Fruit fly (Drosophila melanogaster) whole organism, pupa: ENCODE results near the gene Pi4KIIIalpha.
A peak's percentile ranks its signal among the peaks of the same experiment; 100 is the strongest.

Experiments used
- CG10348 ChIP-seq: fragments of 200-800 bp; sonication (Bioruptor generic); IDR thresholded peaks from 2 replicates; pipeline ENCODE4 v1.3.6; 2022; ENCODE audit warnings: missing biosample characterization, missing genetic modification characterization
- CG12605 ChIP-seq: fragments of 200-800 bp; sonication (Bioruptor generic); IDR thresholded peaks from 2 replicates; pipeline ENCODE4 v1.3.6; 2022; ENCODE audit warnings: missing biosample characterization, missing genetic modification characterization
- CG13204 ChIP-seq: fragments of 200-800 bp; sonication (Bioruptor generic); optimal IDR thresholded peaks from 2 replicates; lab custom pipeline; 2018; ENCODE audit warnings: missing biosample characterization, mild to moderate bottlenecking, missing genetic modification characterization, moderate library complexity
- CG14655 ChIP-seq: fragments of 200-800 bp; sonication (Bioruptor generic); optimal IDR thresholded peaks from 3 replicates; lab custom pipeline; 2017; ENCODE audit warnings: mild to moderate bottlenecking, missing biosample characterization, missing genetic modification reagents, missing genetic modification characterization
- CG15710 ChIP-seq: fragments of 200-800 bp; sonication (Bioruptor generic); optimal IDR thresholded peaks from 2 replicates; lab custom pipeline; 2018; ENCODE audit warnings: missing biosample characterization, mild to moderate bottlenecking, missing genetic modification characterization, moderate library complexity
- CG17806 ChIP-seq: fragments of 200-800 bp; sonication (Bioruptor generic); optimal IDR thresholded peaks from 2 replicates; lab custom pipeline; 2018; ENCODE audit warnings: missing biosample characterization, mild to moderate bottlenecking, missing genetic modification characterization, moderate library complexity
- CG32121 ChIP-seq: fragments of 200-800 bp; sonication (Bioruptor generic); IDR thresholded peaks from 2 replicates; pipeline ENCODE4 v1.3.6; 2022; ENCODE audit warnings: missing biosample characterization, missing genetic modification characterization
- CG34367 ChIP-seq: fragments of 200-800 bp; sonication (Bioruptor generic); optimal IDR thresholded peaks from 2 replicates; lab custom pipeline; 2018; ENCODE audit warnings: missing biosample characterization, mild to moderate bottlenecking, missing genetic modification characterization
- CG4496 ChIP-seq: fragments of 200-800 bp; sonication (Bioruptor generic); IDR thresholded peaks from 3 replicates; pipeline ENCODE4 v1.3.6; 2022; ENCODE audit warnings: missing biosample characterization, missing genetic modification characterization
- CG8159 ChIP-seq: fragments of 200-800 bp; sonication (Bioruptor generic); optimal IDR thresholded peaks from 3 replicates; lab custom pipeline; 2018; ENCODE audit warnings: missing biosample characterization, mild to moderate bottlenecking, missing genetic modification characterization, moderate library complexity
- CG8301 ChIP-seq: fragments of 200-800 bp; sonication (Bioruptor generic); optimal IDR thresholded peaks from 2 replicates; lab custom pipeline; 2018; ENCODE audit warnings: missing biosample characterization, mild to moderate bottlenecking, missing genetic modification characterization
- CG9948 ChIP-seq: fragments of 200-800 bp; sonication (Bioruptor generic); optimal IDR thresholded peaks from 2 replicates; lab custom pipeline; 2018; ENCODE audit warnings: missing biosample characterization, mild to moderate bottlenecking, missing genetic modification characterization, moderate library complexity
- D1 ChIP-seq: fragments of 200-800 bp; sonication (Bioruptor generic); optimal IDR thresholded peaks from 2 replicates; lab custom pipeline; 2018; ENCODE audit warnings: missing biosample characterization, mild to moderate bottlenecking, missing genetic modification characterization, moderate library complexity
- EcR ChIP-seq: fragments of 200-800 bp; sonication (Bioruptor generic); optimal IDR thresholded peaks from 3 replicates; lab custom pipeline; 2019; ENCODE audit warnings: missing biosample characterization, missing genetic modification characterization, mild to moderate bottlenecking, moderate library complexity, missing genetic modification reagents
- Ets98B ChIP-seq: fragments of 200-800 bp; sonication (Bioruptor generic); IDR thresholded peaks from 2 replicates; pipeline ENCODE4 v1.3.6; 2022; ENCODE audit warnings: missing biosample characterization, missing genetic modification characterization
- Pif1A ChIP-seq: fragments of 200-800 bp; sonication (Bioruptor generic); optimal IDR thresholded peaks from 3 replicates; lab custom pipeline; 2016; ENCODE audit warnings: missing biosample characterization, missing genetic modification characterization
- Pif1B ChIP-seq: fragments of 200-800 bp; sonication (Bioruptor generic); optimal IDR thresholded peaks from 3 replicates; lab custom pipeline; 2016; ENCODE audit warnings: missing biosample characterization, missing genetic modification characterization
- Snoo ChIP-seq: fragments of 200-800 bp; sonication (Bioruptor generic); optimal IDR thresholded peaks from 3 replicates; lab custom pipeline; 2017; ENCODE audit warnings: missing biosample characterization, mild to moderate bottlenecking, missing genetic modification characterization, inconsistent platforms
- fd96Ca ChIP-seq: fragments of 200-800 bp; sonication (Bioruptor generic); IDR thresholded peaks from 3 replicates; pipeline ENCODE4 v1.3.6; 2022; ENCODE audit warnings: missing biosample characterization, missing genetic modification characterization
- gl ChIP-seq: fragments of 200-800 bp; sonication (Bioruptor generic); optimal IDR thresholded peaks from 2 replicates; lab custom pipeline; 2018; ENCODE audit warnings: missing biosample characterization, mild to moderate bottlenecking, missing genetic modification characterization
- rn ChIP-seq: fragments of 200-800 bp; sonication (Bioruptor generic); IDR thresholded peaks from 2 replicates; pipeline ENCODE4 v1.3.6; 2022; ENCODE audit warnings: missing biosample characterization, missing genetic modification characterization

Gene Pi4KIIIalpha

dm6 chrX:2647950-2648613 lies 23.5 kb downstream of the Pi4KIIIalpha start:
- TF ChIP-seq D1 (tag; lab: Kevin White, UChicago) = no peak
- peak; percentile 17 for TF ChIP-seq CG13204 (GFP tag; lab: Kevin White, UChicago)
- no peak for TF ChIP-seq Pif1B (GFP tag; lab: Kevin White, UChicago)
- 0 out of 2 replicates have a peak, but pooled peaks have one; percentile 38 for TF ChIP-seq CG10348 (GFP tag; lab: Robert Waterston, UW)
- peak; percentile 73; the same call in 2 of the 3 replicates for TF ChIP-seq fd96Ca (GFP tag; lab: Robert Waterston, UW)
- peak; percentile 38; the same call in 1 of the 2 replicates for TF ChIP-seq CG32121 (GFP tag; lab: Robert Waterston, UW)
- no peak for TF ChIP-seq EcR (GFP tag; lab: Kevin White, UChicago)
- no peak for TF ChIP-seq gl (tag; lab: Kevin White, UChicago)
- TF ChIP-seq CG4496 = peak; percentile 82
- peak; percentile 47 for TF ChIP-seq CG34367 (tag; lab: Kevin White, UChicago)
- TF ChIP-seq Ets98B = peak; percentile 34; the same call in 1 of the 2 replicates
- TF ChIP-seq CG15710 = peak; percentile 63
- TF ChIP-seq CG8159 (tag; lab: Kevin White, UChicago) = peak; percentile 36
- TF ChIP-seq rn (GFP tag; lab: Robert Waterston, UW) = no peak
- peak; percentile 58 for TF ChIP-seq CG9948
- peak; percentile 41 for TF ChIP-seq Pif1A (GFP tag; lab: Kevin White, UChicago)
- TF ChIP-seq CG14655 (GFP tag; lab: Kevin White, UChicago) = peak; percentile 70
- peak; percentile 61 for TF ChIP-seq CG8301 (tag; lab: Kevin White, UChicago)
- TF ChIP-seq CG12605 (GFP tag; lab: Robert Waterston, UW) = peak; percentile 68
- peak; percentile 51 for TF ChIP-seq Snoo (tag; lab: Kevin White, UChicago)
- peak; percentile 43 for TF ChIP-seq CG17806 (tag; lab: Kevin White, UChicago)

- TF ChIP-seq CG12605 (GFP tag; lab: Robert Waterston, UW) (no peak), CG9948 (no peak), Ets98B (no peak), CG13204 (GFP tag; lab: Kevin White, UChicago) (no peak), gl (tag; lab: Kevin White, UChicago) (no peak), CG8301 (tag; lab: Kevin White, UChicago) (no peak), Pif1A (GFP tag; lab: Kevin White, UChicago) (peak; percentile 10)
These were observed 24.4 kb downstream of the Pi4KIIIalpha start for dm6 chrX:2648959-2649358.

dm6 chrX:2651128-2651527 lies 26.5 kb downstream of the Pi4KIIIalpha start:
- TF ChIP-seq Pif1B (GFP tag; lab: Kevin White, UChicago) (no peak), CG15710 (no peak), CG17806 (tag; lab: Kevin White, UChicago) (no peak)

dm6 chrX:2652124-2652923 lies 27.7 kb downstream of the Pi4KIIIalpha start:
- TF ChIP-seq D1 (tag; lab: Kevin White, UChicago) = no peak
- TF ChIP-seq CG8301 (tag; lab: Kevin White, UChicago) = no peak
- TF ChIP-seq CG12605 (GFP tag; lab: Robert Waterston, UW) = peak; percentile 67
- no peak for TF ChIP-seq CG14655 (GFP tag; lab: Kevin White, UChicago)
- peak; percentile 76 for TF ChIP-seq EcR (GFP tag; lab: Kevin White, UChicago)
- no peak for TF ChIP-seq CG9948
- TF ChIP-seq rn (GFP tag; lab: Robert Waterston, UW) = peak; percentile 65; the same call in 1 of the 2 replicates
- TF ChIP-seq CG10348 (GFP tag; lab: Robert Waterston, UW) = no peak
- no peak for TF ChIP-seq gl (tag; lab: Kevin White, UChicago)
- TF ChIP-seq Pif1B (GFP tag; lab: Kevin White, UChicago) = no peak
- no peak for TF ChIP-seq Pif1A (GFP tag; lab: Kevin White, UChicago)
- TF ChIP-seq Snoo (tag; lab: Kevin White, UChicago) = no peak
- peak; percentile 71; the same call in 2 of the 3 replicates for TF ChIP-seq CG4496
- peak; percentile 32 for TF ChIP-seq CG13204 (GFP tag; lab: Kevin White, UChicago)
- peak; percentile 80 for TF ChIP-seq CG32121 (GFP tag; lab: Robert Waterston, UW)
- TF ChIP-seq fd96Ca (GFP tag; lab: Robert Waterston, UW) = peak; percentile 75
- TF ChIP-seq Ets98B = peak; percentile 67
- TF ChIP-seq CG15710 = no peak
- TF ChIP-seq CG17806 (tag; lab: Kevin White, UChicago) = no peak
- no peak for TF ChIP-seq CG34367 (tag; lab: Kevin White, UChicago)
- no peak for TF ChIP-seq CG8159 (tag; lab: Kevin White, UChicago)
- TF ChIP-seq, all 21 proteins: peak for 8

dm6 chrX:2653533-2654296 lies 29.1 kb downstream of the Pi4KIIIalpha start:
- TF ChIP-seq EcR (GFP tag; lab: Kevin White, UChicago) (no peak), Snoo (tag; lab: Kevin White, UChicago) (no peak), gl (tag; lab: Kevin White, UChicago) (no peak), Pif1A (GFP tag; lab: Kevin White, UChicago) (no peak), Ets98B (no peak), CG8159 (tag; lab: Kevin White, UChicago) (no peak), CG32121 (GFP tag; lab: Robert Waterston, UW) (no peak)
